Fruit fly (Drosophila melanogaster) S2 (cell line): ENCODE data around the gene CG42249.

Source experiments
- CG8478 ChIP-seq: fragments of >200 bp; optimal IDR thresholded peaks from 2 replicates; lab custom pipeline; 2018
- CTCF ChIP-seq, 2 experiments: fragments of >200 bp; optimal IDR thresholded peaks; 2 replicates each; lab custom pipeline; 2018

DNA sequence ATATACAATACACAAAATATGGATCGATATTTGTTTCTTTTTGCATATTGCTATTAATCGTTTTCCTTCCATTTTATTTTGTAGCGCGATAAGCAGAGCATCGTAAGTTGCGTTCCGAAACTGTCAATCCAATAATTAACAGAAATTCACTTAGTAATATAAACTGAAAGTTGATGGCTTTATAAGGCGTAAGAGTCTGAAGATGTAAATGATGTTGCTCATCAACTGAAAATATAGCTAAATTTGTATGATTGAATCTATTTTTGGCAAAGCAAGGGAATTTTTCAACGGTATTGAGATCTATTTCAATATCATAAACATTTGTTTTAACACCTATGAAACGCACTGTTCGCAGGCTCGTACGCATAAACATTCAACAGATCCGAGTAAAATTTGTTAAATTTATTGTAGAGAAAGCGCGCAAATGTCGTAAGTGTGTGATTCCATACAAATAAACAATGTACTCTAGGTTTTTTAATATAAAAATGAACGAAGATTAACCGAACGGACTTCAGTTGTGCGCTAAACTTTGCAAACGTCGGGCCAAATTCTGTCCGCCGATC is 7.2 kb upstream of the CG42249 start, which contains the start of gene Vago:
- TF ChIP-seq CG8478 (no peak), CTCF (optimal IDR thresholded peaks at IDR 0.05; lab: Kevin White, UChicago) (no peak)
